Fruit fly (Drosophila melanogaster) whole organism, wandering third instar larva: ENCODE data around the gene CG5727.

ENCODE experiments used
- Abd-B ChIP-seq: fragments of >200 bp; optimal IDR thresholded peaks from 2 replicates; lab custom pipeline; 2017; ENCODE audit warnings: missing biosample characterization, missing genetic modification characterization
- CG32264 ChIP-seq: fragments of 200-800 bp; sonication (Bioruptor generic); optimal IDR thresholded peaks from 2 replicates; lab custom pipeline; 2016; ENCODE audit warnings: missing biosample characterization, missing genetic modification characterization
- CG9705 ChIP-seq: fragments of 200-800 bp; sonication (Bioruptor generic); optimal IDR thresholded peaks from 2 replicates; lab custom pipeline; 2018; ENCODE audit warnings: missing biosample characterization, mild to moderate bottlenecking, missing genetic modification characterization
- CrebA ChIP-seq: fragments of 200-800 bp; sonication (Bioruptor generic); optimal IDR thresholded peaks from 2 replicates; lab custom pipeline; 2016; ENCODE audit warnings: missing biosample characterization, mild to moderate bottlenecking, missing genetic modification characterization, borderline replicate concordance
- Dfd ChIP-seq: fragments of >200 bp; optimal IDR thresholded peaks from 2 replicates; lab custom pipeline; 2017; ENCODE audit warnings: missing biosample characterization, missing genetic modification characterization
- GATAd ChIP-seq: sonication (Bioruptor generic); optimal IDR thresholded peaks from 2 replicates; lab custom pipeline; 2016; ENCODE audit warnings: missing biosample characterization, missing genetic modification characterization
- HLH106 ChIP-seq: fragments of 200-800 bp; optimal IDR thresholded peaks from 3 replicates; lab custom pipeline; 2019; ENCODE audit warnings: missing biosample characterization, mild to moderate bottlenecking, missing genetic modification characterization, moderate library complexity
- Hnf4 ChIP-seq: fragments of 200-800 bp; sonication (Bioruptor generic); optimal IDR thresholded peaks from 2 replicates; lab custom pipeline; 2016; ENCODE audit warnings: missing biosample characterization, mild to moderate bottlenecking, missing genetic modification characterization
- Hr78 ChIP-seq: fragments of >200 bp; optimal IDR thresholded peaks from 2 replicates; lab custom pipeline; 2017; ENCODE audit warnings: missing biosample characterization, missing genetic modification characterization
- Jra ChIP-seq: sonication (Bioruptor generic); optimal IDR thresholded peaks from 2 replicates; lab custom pipeline; 2016; ENCODE audit warnings: missing biosample characterization, missing genetic modification characterization
- Myc ChIP-seq: fragments of >200 bp; optimal IDR thresholded peaks from 2 replicates; lab custom pipeline; 2017
- N ChIP-seq: fragments of >200 bp; optimal IDR thresholded peaks from 2 replicates; lab custom pipeline; 2018; ENCODE audit warnings: missing biosample characterization, missing external identifiers, missing genetic modification characterization
- OdsH ChIP-seq: fragments of 200-800 bp; sonication (Bioruptor generic); optimal IDR thresholded peaks from 2 replicates; lab custom pipeline; 2016; ENCODE audit warnings: missing biosample characterization, mild to moderate bottlenecking, missing genetic modification characterization
- Rel ChIP-seq, 2 experiments: fragments of 200-800 bp; sonication (Bioruptor generic) in 1 of 2; optimal IDR thresholded peaks; 2 replicates in 1 of 2; 3 replicates in 1 of 2; lab custom pipeline; 2016 to 2019; ENCODE audit warnings: mild to moderate bottlenecking in 2 of 2, missing biosample characterization in 2 of 2, missing genetic modification characterization in 2 of 2, moderate library complexity in 1 of 2
- Sp1 ChIP-seq: fragments of 200-800 bp; sonication (Bioruptor generic); optimal IDR thresholded peaks from 3 replicates; lab custom pipeline; 2019; ENCODE audit warnings: missing biosample characterization, mild to moderate bottlenecking, missing genetic modification characterization, moderate library complexity
- Vsx2 ChIP-seq: fragments of 200-300, 225-300 bp; sonication (Bioruptor generic); optimal IDR thresholded peaks from 2 replicates; lab custom pipeline; 2018; ENCODE audit warnings: missing biosample characterization, missing genetic modification characterization; ENCODE audit not compliant: partially characterized antibody
- br ChIP-seq: fragments of 200-800 bp; sonication (Bioruptor generic); optimal IDR thresholded peaks from 2 replicates; lab custom pipeline; 2016; ENCODE audit warnings: missing biosample characterization, missing genetic modification characterization
- brk ChIP-seq: fragments of 200-800 bp; sonication (Bioruptor generic); optimal IDR thresholded peaks from 2 replicates; lab custom pipeline; 2016; ENCODE audit warnings: missing biosample characterization, mild to moderate bottlenecking, missing genetic modification characterization
- dl ChIP-seq, 2 experiments: fragments of 175-275, 200-275 bp in 1 of 2; fragments of 200-275 bp in 1 of 2; sonication (Bioruptor generic); optimal IDR thresholded peaks; lab custom pipeline; 2018; ENCODE audit warnings: mild to moderate bottlenecking in 2 of 2, missing biosample characterization in 2 of 2, missing genetic modification characterization in 2 of 2, moderate library complexity in 2 of 2; ENCODE audit not compliant: partially characterized antibody in 2 of 2, insufficient read depth in 1 of 2
- dsf ChIP-seq: sonication (Bioruptor generic); optimal IDR thresholded peaks from 2 replicates; lab custom pipeline; 2016; ENCODE audit warnings: missing biosample characterization, missing genetic modification characterization, borderline replicate concordance
- ey ChIP-seq: fragments of 200-800 bp; sonication (Bioruptor generic); optimal IDR thresholded peaks from 2 replicates; lab custom pipeline; 2016; ENCODE audit warnings: missing biosample characterization, missing genetic modification characterization
- foxo ChIP-seq, 2 experiments: fragments of 200-800 bp; sonication (Bioruptor generic); optimal IDR thresholded peaks; 2 replicates in 1 of 2; 3 replicates in 1 of 2; lab custom pipeline; 2016 to 2017; ENCODE audit warnings: missing biosample characterization in 2 of 2, missing genetic modification characterization in 2 of 2
- fru ChIP-seq: fragments of 200-800 bp; sonication (Bioruptor generic); optimal IDR thresholded peaks from 3 replicates; lab custom pipeline; 2016; ENCODE audit warnings: missing biosample characterization, mild to moderate bottlenecking, missing genetic modification characterization
- h ChIP-seq: fragments of 200-800 bp; sonication (Bioruptor generic); optimal IDR thresholded peaks from 3 replicates; lab custom pipeline; 2016; ENCODE audit warnings: missing biosample characterization, mild to moderate bottlenecking, missing genetic modification characterization
- jim ChIP-seq: fragments of 175-275, 200-325 bp; sonication (Bioruptor generic); optimal IDR thresholded peaks from 2 replicates; lab custom pipeline; 2016; ENCODE audit warnings: missing biosample characterization, mild to moderate bottlenecking, missing genetic modification characterization
- lola ChIP-seq: fragments of >200 bp; optimal IDR thresholded peaks from 2 replicates; lab custom pipeline; 2017; ENCODE audit warnings: missing biosample characterization, missing genetic modification characterization
- pan ChIP-seq: fragments of >200 bp; optimal IDR thresholded peaks from 2 replicates; lab custom pipeline; 2017
- psq ChIP-seq: fragments of 200-800 bp; sonication (Bioruptor generic); optimal IDR thresholded peaks from 3 replicates; lab custom pipeline; 2017; ENCODE audit warnings: missing biosample characterization, mild to moderate bottlenecking, missing genetic modification characterization, moderate library complexity
- rgr ChIP-seq: fragments of 200-800 bp; sonication (Bioruptor generic); optimal IDR thresholded peaks from 3 replicates; lab custom pipeline; 2016; ENCODE audit warnings: missing biosample characterization, mild to moderate bottlenecking, missing genetic modification characterization
- sv ChIP-seq: fragments of 200-800 bp; sonication (Bioruptor generic); optimal IDR thresholded peaks from 3 replicates; lab custom pipeline; 2016; ENCODE audit warnings: missing biosample characterization, missing genetic modification characterization
- usp ChIP-seq: fragments of >200 bp; optimal IDR thresholded peaks from 2 replicates; lab custom pipeline; 2017; ENCODE audit warnings: missing biosample characterization, missing genetic modification characterization
- woc ChIP-seq: sonication (Bioruptor generic); optimal IDR thresholded peaks from 2 replicates; lab custom pipeline; 2016; ENCODE audit warnings: missing biosample characterization, mild to moderate bottlenecking, missing genetic modification characterization

CG5727 gene

DNA sequence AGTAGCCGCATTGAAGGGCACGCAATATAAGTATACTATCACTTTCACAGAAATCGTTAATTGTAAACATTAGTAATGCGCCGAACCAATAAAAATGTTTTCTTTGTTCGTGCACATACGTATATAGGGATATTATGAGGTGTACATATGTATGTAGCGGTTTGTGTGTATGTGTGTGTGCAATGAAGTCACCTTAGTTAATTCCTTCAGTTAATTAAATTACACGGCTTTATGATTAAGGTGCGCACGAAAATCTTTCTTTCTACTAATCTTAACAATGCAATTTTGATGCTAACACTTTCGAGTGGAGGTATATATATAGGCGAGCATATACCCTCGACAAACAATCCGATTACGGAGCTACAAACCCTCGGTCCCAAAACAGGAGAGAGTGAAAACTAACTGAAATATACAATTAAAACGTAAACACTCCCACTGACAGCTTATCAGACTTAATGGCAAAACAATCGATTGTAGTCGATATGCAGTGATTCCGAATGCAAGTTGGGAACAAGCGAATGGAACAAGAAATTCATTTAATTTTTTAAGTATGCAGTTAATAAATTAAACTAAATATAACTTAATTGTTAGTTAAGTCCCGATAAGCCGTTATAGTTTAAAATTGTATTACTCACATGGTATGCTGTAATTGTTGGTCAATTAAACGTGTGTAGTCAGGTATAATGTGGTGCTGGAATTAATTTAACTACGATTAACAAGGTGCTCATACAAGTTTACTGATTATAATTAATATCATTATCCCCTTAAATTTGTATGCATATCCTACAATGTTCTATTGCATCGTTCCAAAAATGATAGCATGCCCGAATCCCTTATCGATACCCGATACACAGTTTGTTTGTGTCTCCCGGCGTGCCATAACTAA lies 10.3 kb upstream of the CG5727 start, which contains the start of the genes Npc1a and Prosalpha6 (continued):
- TF ChIP-seq h (GFP tag; lab: Kevin White, UChicago) (no peak), Jra (no peak)

DNA sequence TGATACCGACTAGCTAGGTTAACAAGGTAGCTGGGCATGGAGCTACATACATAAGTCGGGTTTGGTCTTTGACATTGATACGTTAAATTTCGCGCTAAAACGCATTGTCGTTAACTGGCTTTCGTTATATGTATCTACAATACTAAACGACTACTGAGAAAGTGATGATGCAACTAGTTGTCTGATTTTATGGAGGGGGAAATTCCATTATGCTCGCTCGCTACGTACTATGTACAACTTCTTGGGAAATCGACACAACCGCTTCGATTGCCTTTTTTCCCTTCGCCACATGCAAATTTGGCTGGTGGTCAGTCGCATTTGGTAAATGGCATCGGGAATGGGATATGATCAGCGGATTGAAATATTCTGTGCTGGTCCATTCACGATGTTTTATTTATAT lies 9.5 kb upstream of the CG5727 start:
- TF ChIP-seq Myc = no peak
- no peak for TF ChIP-seq Hr78 (GFP tag; lab: Kevin White, UChicago)
- TF ChIP-seq N (GFP tag; lab: Kevin White, UChicago) = no peak

DNA sequence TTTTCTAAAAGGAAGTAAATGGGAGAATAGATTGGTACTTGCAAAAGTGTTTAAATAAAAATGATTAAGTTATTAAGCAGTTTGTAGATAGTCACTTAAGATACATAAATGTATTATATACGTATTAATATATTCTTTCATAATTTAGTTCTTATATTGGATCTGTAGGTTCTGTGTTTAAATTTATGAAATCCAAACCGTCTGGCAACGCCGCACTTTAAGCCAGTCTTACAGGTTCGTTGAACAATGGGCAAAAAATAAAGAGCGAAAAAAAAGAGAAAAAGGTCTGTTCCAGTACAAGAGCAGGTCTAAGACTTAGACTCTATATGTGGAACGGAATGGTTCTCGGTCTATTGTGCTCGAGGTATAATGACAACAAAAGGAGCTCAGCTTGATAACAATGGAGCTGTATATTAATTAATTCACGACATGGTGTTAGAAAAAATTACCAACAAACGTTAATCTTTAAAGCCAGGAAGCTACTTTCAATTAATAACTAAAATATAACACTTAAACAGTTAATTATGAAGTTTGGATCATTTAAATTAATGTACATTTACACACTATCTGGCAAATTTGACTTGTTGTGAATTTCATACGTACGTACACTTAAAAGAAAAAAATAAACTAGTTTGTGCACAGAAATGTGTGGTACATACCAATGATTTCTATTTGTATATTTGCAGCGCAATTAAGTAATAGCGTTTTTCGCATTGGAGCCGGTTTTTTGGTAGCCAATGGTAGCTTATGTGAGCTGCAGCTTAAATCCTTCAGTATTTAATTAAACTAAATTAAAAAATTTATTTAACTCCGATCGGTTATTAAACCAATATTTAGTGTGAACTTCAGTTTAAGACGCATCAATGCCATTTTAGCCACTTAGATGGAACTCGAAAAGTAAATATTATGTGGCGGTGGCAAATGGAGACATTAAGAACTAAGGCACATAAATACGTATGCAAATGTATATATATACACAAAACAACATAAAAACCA lies 1.4 kb downstream of the CG5727 start, which contains the start of gene CG5731:
Gene CG5731, minus strand, starts transcription at position 946 of the 996 bp plus-strand sequence.
- TF ChIP-seq dsf (no peak), Jra (no peak), Abd-B (no peak), rgr (no peak), dl (GFP tag; optimal IDR thresholded peaks at IDR 0.05; lab: Kevin White, UChicago; ENCODE audit: insufficient read depth in 1 of 2, partially characterized antibody in 2 of 2) (no peak), Hnf4 (no peak), GATAd (no peak), jim (GFP tag; lab: Kevin White, UChicago) (no peak), Vsx2 (GFP tag; lab: Kevin White, UChicago) (no peak), lola (GFP tag; lab: Kevin White, UChicago) (no peak), CrebA (GFP tag; lab: Kevin White, UChicago) (no peak)

DNA sequence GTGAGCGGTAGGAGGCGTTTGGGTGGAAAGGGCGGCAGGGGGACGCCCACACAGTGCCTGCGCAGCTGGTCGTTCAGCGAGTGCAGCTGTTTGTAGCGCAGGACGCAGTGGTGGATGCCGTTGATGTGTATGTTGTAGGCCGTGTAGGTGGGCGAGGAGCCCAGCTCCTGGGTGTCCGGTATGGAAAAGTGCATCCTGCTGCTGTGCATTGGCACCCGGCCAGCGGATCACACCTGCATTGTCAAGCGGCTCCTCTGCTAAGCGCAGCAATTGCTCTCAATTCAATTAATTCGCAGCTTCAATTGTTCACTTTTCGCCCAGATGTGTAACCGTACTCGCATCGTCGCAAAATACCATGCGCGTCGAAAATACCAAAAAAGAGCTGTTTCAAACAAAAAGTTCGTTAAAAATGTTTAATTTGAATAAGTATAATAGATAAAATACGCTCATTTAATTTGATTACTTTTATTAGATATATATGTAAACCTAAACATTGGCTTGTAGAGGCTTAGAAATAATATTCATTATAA lies 3.8 kb downstream of the CG5727 start, which contains the start of gene Snx17:
Gene Snx17, minus strand, starts transcription at position 329 of the 530 bp plus-strand sequence.
- TF ChIP-seq Abd-B (no peak), h (GFP tag; lab: Kevin White, UChicago) (no peak), usp (GFP tag; lab: Kevin White, UChicago) (no peak), HLH106 (tag; lab: Kevin White, UChicago) (no peak), brk (GFP tag; lab: Kevin White, UChicago) (no peak), Hnf4 (no peak), sv (GFP tag; lab: Kevin White, UChicago) (no peak), dsf (no peak), CG32264 (GFP tag; lab: Kevin White, UChicago) (no peak), psq (GFP tag; lab: Kevin White, UChicago) (no peak), OdsH (GFP tag; lab: Kevin White, UChicago) (no peak), Rel (GFP tag; optimal IDR thresholded peaks at IDR 0.05; lab: Kevin White, UChicago) (no peak), Rel (tag; optimal IDR thresholded peaks at IDR 0.05; lab: Kevin White, UChicago) (no peak), foxo (GFP tag; optimal IDR thresholded peaks at IDR 0.05; lab: Kevin White, UChicago) (no peak), jim (GFP tag; lab: Kevin White, UChicago) (no peak), br (GFP tag; lab: Kevin White, UChicago) (no peak), CG9705 (GFP tag; lab: Kevin White, UChicago) (no peak), Dfd (GFP tag; lab: Kevin White, UChicago) (no peak), woc (GFP tag; lab: Kevin White, UChicago) (no peak), N (GFP tag; lab: Kevin White, UChicago) (no peak), pan (no peak)

DNA sequence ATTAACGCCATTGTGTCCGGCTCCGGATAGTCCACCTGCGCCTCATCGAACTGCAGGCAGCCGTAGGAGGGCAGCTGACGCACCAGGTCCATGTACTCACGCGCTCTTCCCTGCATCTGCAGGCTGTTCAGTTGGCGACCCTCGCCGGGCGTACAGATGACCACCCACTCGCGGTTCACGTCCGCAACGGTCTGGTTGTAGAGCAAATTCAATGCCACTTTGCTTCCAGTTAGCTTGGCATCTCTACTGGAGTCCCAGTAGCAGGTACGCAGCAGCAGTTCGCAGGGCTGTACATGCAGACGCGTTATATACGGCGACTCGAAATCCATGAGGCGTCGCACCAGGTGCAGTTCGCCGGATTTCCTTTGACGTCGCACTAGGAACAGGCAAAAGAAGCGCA lies 4.5 kb downstream of the CG5727 start:
- TF ChIP-seq ey (no peak), fru (GFP tag; lab: Kevin White, UChicago) (no peak), GATAd (no peak), dl (GFP tag; optimal IDR thresholded peaks at IDR 0.05; lab: Kevin White, UChicago; ENCODE audit: insufficient read depth in 1 of 2, partially characterized antibody in 2 of 2) (no peak), dsf (no peak), Myc (no peak), CG9705 (GFP tag; lab: Kevin White, UChicago) (no peak), sv (GFP tag; lab: Kevin White, UChicago) (no peak), Sp1 (GFP tag; lab: Kevin White, UChicago) (no peak), pan (no peak), jim (GFP tag; lab: Kevin White, UChicago) (no peak), Abd-B (no peak), Rel (GFP tag; optimal IDR thresholded peaks at IDR 0.05; lab: Kevin White, UChicago) (no peak), Rel (tag; optimal IDR thresholded peaks at IDR 0.05; lab: Kevin White, UChicago) (no peak), CG32264 (GFP tag; lab: Kevin White, UChicago) (no peak), Dfd (GFP tag; lab: Kevin White, UChicago) (no peak)
